ENCODE assay signal across 6 worm cellular contexts in genomic region chrV:17538279-17538896, ce11.
TF ChIP-seq lines count a peak whose summit lies in the region.

Gene C18D4.6, minus strand, starts transcription at chrV:17538375.

TF ChIP-seq in whole organism, L1 larva, 84 proteins besides CTCF, POLR2A, EP300 and RAD21:
- TF ChIP-seq xbp-1 (tag; optimal IDR thresholded peaks at IDR 0.05; lab: Kevin White, UChicago): no peak
- TF ChIP-seq lin-35 (GFP tag; optimal IDR thresholded peaks at IDR 0.05; lab: Kevin White, UChicago): peak; percentile 41 to 88
- TF ChIP-seq rnt-1 (tag; optimal IDR thresholded peaks at IDR 0.05; lab: Kevin White, UChicago): peak; percentile 11
- peak; percentile 23 for TF ChIP-seq lin-15B (tag; optimal IDR thresholded peaks at IDR 0.05; lab: Kevin White, UChicago)
- peak; percentile 46 to 74 for TF ChIP-seq efl-1 (optimal IDR thresholded peaks at IDR 0.05; lab: Kevin White, UChicago)
- peak; percentile 70 to 96 for TF ChIP-seq efl-1 (GFP tag; optimal IDR thresholded peaks at IDR 0.05 in 1 of 2; lab: Kevin White, UChicago)
- peak; percentile 17 for TF ChIP-seq tbx-2 (tag; optimal IDR thresholded peaks at IDR 0.05; lab: Kevin White, UChicago)
- TF ChIP-seq lsy-2 (tag; optimal IDR thresholded peaks at IDR 0.05; lab: Kevin White, UChicago): peak in 1 of 2 experiments; percentile 27
- TF ChIP-seq nhr-85 (tag; lab: Kevin White, UChicago): no peak
- TF ChIP-seq dpl-1 (GFP tag; optimal IDR thresholded peaks at IDR 0.05; lab: Kevin White, UChicago): peak; percentile 32 to 76 (median 54)
- peak; percentile 13 for TF ChIP-seq snu-23 (GFP tag; optimal IDR thresholded peaks at IDR 0.05; lab: Kevin White, UChicago)

TF ChIP-seq in whole organism, L2 larva, 48 proteins besides CTCF, POLR2A, EP300 and RAD21:
- TF ChIP-seq mdl-1 (tag; optimal IDR thresholded peaks at IDR 0.05; lab: Kevin White, UChicago) (no peak), sma-3 (GFP tag; optimal IDR thresholded peaks at IDR 0.05; lab: Kevin White, UChicago) (no peak), blmp-1 (tag; optimal IDR thresholded peaks at IDR 0.05; lab: Kevin White, UChicago; ENCODE audit: insufficient read depth) (no peak), gmeb-1 (tag; optimal IDR thresholded peaks at IDR 0.05; lab: Kevin White, UChicago) (peak; percentile 43), unc-55 (GFP tag; optimal IDR thresholded peaks at IDR 0.05; lab: Kevin White, UChicago) (peak; percentile 62), lin-13 (GFP tag; optimal IDR thresholded peaks at IDR 0.05; lab: Kevin White, UChicago) (no peak), nhr-129 (tag; optimal IDR thresholded peaks at IDR 0.05; lab: Kevin White, UChicago) (peak; percentile 12), nhr-77 (tag; optimal IDR thresholded peaks at IDR 0.05; lab: Kevin White, UChicago) (no peak), mbf-1 (tag; optimal IDR thresholded peaks at IDR 0.05; lab: Kevin White, UChicago) (no peak), skn-1 (tag; optimal IDR thresholded peaks at IDR 0.05; lab: Kevin White, UChicago) (no peak), elt-1 (tag; optimal IDR thresholded peaks at IDR 0.05; lab: Kevin White, UChicago) (no peak), lin-11 (tag; optimal IDR thresholded peaks at IDR 0.05; lab: Kevin White, UChicago) (no peak), fos-1 (tag; optimal IDR thresholded peaks at IDR 0.05; lab: Kevin White, UChicago) (no peak)

TF ChIP-seq in whole organism, L3 larva, 47 proteins besides CTCF, POLR2A, EP300 and RAD21:
- no peak for TF ChIP-seq lsy-12 (tag; optimal IDR thresholded peaks at IDR 0.05; lab: Kevin White, UChicago)
- peak; percentile 23 for TF ChIP-seq pha-4 (tag; optimal IDR thresholded peaks at IDR 0.05; lab: Kevin White, UChicago)
- no peak for TF ChIP-seq ama-1 (optimal IDR thresholded peaks at IDR 0.05; lab: Kevin White, UChicago)
- peak; percentile 32 for TF ChIP-seq lin-15B (tag; optimal IDR thresholded peaks at IDR 0.05; lab: Kevin White, UChicago)

TF ChIP-seq in whole organism, L4 larva, 104 proteins besides CTCF, POLR2A, EP300 and RAD21:
- peak; percentile 85 for TF ChIP-seq duxl-1 (tag; optimal IDR thresholded peaks at IDR 0.05; lab: Kevin White, UChicago; ENCODE audit: poor library complexity)
- TF ChIP-seq ZK337.2 (GFP tag; IDR thresholded peaks at IDR 0.05; lab: Robert Waterston, UW): no peak
- no peak for TF ChIP-seq set-16 (GFP tag; IDR thresholded peaks at IDR 0.05; lab: Robert Waterston, UW)
- TF ChIP-seq mes-2 (tag; optimal IDR thresholded peaks at IDR 0.05; lab: Kevin White, UChicago; ENCODE audit: poor library complexity, severe bottlenecking): peak; percentile 54
- TF ChIP-seq sdz-12 (GFP tag; optimal IDR thresholded peaks at IDR 0.05; lab: Kevin White, UChicago): no peak
- peak; percentile 3 for TF ChIP-seq dpl-1 (GFP tag; optimal IDR thresholded peaks at IDR 0.05; lab: Kevin White, UChicago)
- TF ChIP-seq pqm-1 (tag; optimal IDR thresholded peaks at IDR 0.05; lab: Kevin White, UChicago): no peak
- peak; percentile 83 for TF ChIP-seq T20F7.1 (GFP tag; optimal IDR thresholded peaks at IDR 0.05; lab: Kevin White, UChicago)

TF ChIP-seq in whole organism, mixed stage, embryonic, 35 proteins besides CTCF, POLR2A, EP300 and RAD21:
- TF ChIP-seq nhr-12 (tag; optimal IDR thresholded peaks at IDR 0.05; lab: Kevin White, UChicago): no peak
- TF ChIP-seq M03D4.4 (tag; optimal IDR thresholded peaks at IDR 0.05; lab: Kevin White, UChicago): no peak
- no peak for TF ChIP-seq sptf-1 (tag; optimal IDR thresholded peaks at IDR 0.05; lab: Kevin White, UChicago)
- TF ChIP-seq nhr-2 (tag; optimal IDR thresholded peaks at IDR 0.05; lab: Kevin White, UChicago): no peak
- peak; percentile 38 for TF ChIP-seq drap-1 (GFP tag; optimal IDR thresholded peaks at IDR 0.05; lab: Kevin White, UChicago)
- TF ChIP-seq unc-39 (tag; optimal IDR thresholded peaks at IDR 0.05; lab: Kevin White, UChicago): no peak
- TF ChIP-seq bed-3 (GFP tag; optimal IDR thresholded peaks at IDR 0.05; lab: Kevin White, UChicago): no peak
- TF ChIP-seq lsy-2 (tag; optimal IDR thresholded peaks at IDR 0.05; lab: Kevin White, UChicago): no peak

TF ChIP-seq in whole organism, young adult, 124 proteins besides CTCF, POLR2A, EP300 and RAD21:
- TF ChIP-seq egrh-3 (GFP tag; IDR thresholded peaks at IDR 0.05; lab: Robert Waterston, UW) (no peak), egl-18 (GFP tag; IDR thresholded peaks at IDR 0.05; lab: Robert Waterston, UW) (no peak), pbrm-1 (GFP tag; IDR thresholded peaks at IDR 0.05; lab: Robert Waterston, UW) (no peak), dpl-1 (GFP tag; optimal IDR thresholded peaks at IDR 0.05; lab: Kevin White, UChicago) (no peak), hmg-1.2 (GFP tag; IDR thresholded peaks at IDR 0.05; lab: Robert Waterston, UW) (peak; percentile 91), lsy-27 (tag; optimal IDR thresholded peaks at IDR 0.05; lab: Kevin White, UChicago; ENCODE audit: borderline replicate concordance, insufficient read depth) (no peak), madf-8 (GFP tag; conservative IDR thresholded peaks at IDR 0.05; lab: Robert Waterston, UW) (no peak), attf-3 (GFP tag; conservative IDR thresholded peaks at IDR 0.05; lab: Robert Waterston, UW) (peak; percentile 79), xnd-1 (tag; optimal IDR thresholded peaks at IDR 0.05; lab: Kevin White, UChicago) (no peak), ccch-3 (GFP tag; optimal IDR thresholded peaks at IDR 0.05; lab: Kevin White, UChicago) (no peak), lin-35 (GFP tag; optimal IDR thresholded peaks at IDR 0.05; lab: Kevin White, UChicago) (peak in 1 of 3 experiments; percentile 22), dpff-1 (tag; optimal IDR thresholded peaks at IDR 0.05; lab: Kevin White, UChicago) (no peak)
TF ChIP-seq in whole organism, young adult: peak in this region for 3.
